Worm (Caenorhabditis elegans) whole organism, mixed stage, embryonic: ENCODE measurements around the gene T28C12.15.

ENCODE experiments used
- M03D4.4 ChIP-seq: sonication (generic microtip); optimal IDR thresholded peaks from 2 replicates; lab custom pipeline; 2017; ENCODE audit warnings: mild to moderate bottlenecking, missing genetic modification characterization, missing compliant biosample characterization
- bed-3 ChIP-seq: fragments of 200-800 bp; sonication (Bioruptor generic); optimal IDR thresholded peaks from 3 replicates; lab custom pipeline; 2018; ENCODE audit warnings: mild to moderate bottlenecking, missing genetic modification characterization, moderate library complexity, missing compliant biosample characterization
- blmp-1 ChIP-seq: fragments of 150-350 bp; optimal IDR thresholded peaks from 2 replicates; lab custom pipeline; 2014; ENCODE audit warnings: missing biosample characterization, missing genetic modification characterization
- ceh-39 ChIP-seq: fragments of 150-350 bp; optimal IDR thresholded peaks from 2 replicates; lab custom pipeline; 2014; ENCODE audit warnings: missing biosample characterization, missing genetic modification characterization
- ceh-43 ChIP-seq: fragments of 200-800 bp; sonication (Bioruptor generic); optimal IDR thresholded peaks from 2 replicates; lab custom pipeline; 2018; ENCODE audit warnings: mild to moderate bottlenecking, missing genetic modification characterization, moderate library complexity, missing compliant biosample characterization
- ceh-83 ChIP-seq: fragments of 200-800 bp; sonication (Bioruptor generic); optimal IDR thresholded peaks from 2 replicates; lab custom pipeline; 2018; ENCODE audit warnings: mild to moderate bottlenecking, missing genetic modification characterization, missing compliant biosample characterization
- ces-1 ChIP-seq: fragments of 150-350 bp; optimal IDR thresholded peaks from 2 replicates; lab custom pipeline; 2014; ENCODE audit warnings: missing biosample characterization, missing genetic modification reagents, missing genetic modification characterization
- cnd-1 ChIP-seq: fragments of 200-800 bp; sonication (Bioruptor generic); optimal IDR thresholded peaks from 2 replicates; lab custom pipeline; 2018; ENCODE audit warnings: mild to moderate bottlenecking, missing genetic modification characterization, missing compliant biosample characterization
- drap-1 ChIP-seq: fragments of 200-800 bp; sonication (Bioruptor generic); optimal IDR thresholded peaks from 3 replicates; lab custom pipeline; 2018; ENCODE audit warnings: mild to moderate bottlenecking, missing genetic modification characterization, missing compliant biosample characterization
- elt-1 ChIP-seq: sonication (generic microtip); optimal IDR thresholded peaks from 2 replicates; lab custom pipeline; 2017; ENCODE audit warnings: missing genetic modification characterization, mild to moderate bottlenecking, missing compliant biosample characterization, antibody characterized with exemption, moderate library complexity, borderline replicate concordance; ENCODE audit not compliant: insufficient read depth
- elt-3 ChIP-seq: fragments of 150-350 bp; optimal IDR thresholded peaks from 2 replicates; lab custom pipeline; 2014; ENCODE audit warnings: missing biosample characterization, missing genetic modification characterization
- flh-1 ChIP-seq: fragments of 200-800 bp; sonication (Bioruptor generic); optimal IDR thresholded peaks from 2 replicates; lab custom pipeline; 2018; ENCODE audit warnings: mild to moderate bottlenecking, missing genetic modification characterization, moderate library complexity, missing compliant biosample characterization
- ham-2 ChIP-seq: fragments of 200-800 bp; sonication (Bioruptor generic); optimal IDR thresholded peaks from 2 replicates; lab custom pipeline; 2018; ENCODE audit warnings: mild to moderate bottlenecking, missing genetic modification characterization, missing compliant biosample characterization
- hlh-1 ChIP-seq: fragments of 150-350 bp; optimal IDR thresholded peaks from 2 replicates; lab custom pipeline; 2014; ENCODE audit warnings: missing biosample characterization, missing genetic modification reagents, missing genetic modification characterization
- lin-13 ChIP-seq: fragments of 150-350 bp; optimal IDR thresholded peaks from 2 replicates; lab custom pipeline; 2014; ENCODE audit warnings: missing biosample characterization, missing genetic modification characterization
- lin-32 ChIP-seq: fragments of 200-800 bp; sonication (Bioruptor generic); optimal IDR thresholded peaks from 2 replicates; lab custom pipeline; 2018; ENCODE audit warnings: mild to moderate bottlenecking, missing genetic modification characterization, missing compliant biosample characterization
- lsy-2 ChIP-seq: fragments of 150-350 bp; optimal IDR thresholded peaks from 2 replicates; lab custom pipeline; 2014; ENCODE audit warnings: missing biosample characterization, missing genetic modification characterization
- mep-1 ChIP-seq: fragments of 150-350 bp; optimal IDR thresholded peaks from 2 replicates; lab custom pipeline; 2017; ENCODE audit warnings: missing biosample characterization, missing genetic modification reagents, missing genetic modification characterization, inconsistent platforms
- mls-2 ChIP-seq: sonication (generic microtip); optimal IDR thresholded peaks from 2 replicates; lab custom pipeline; 2016; ENCODE audit warnings: mild to moderate bottlenecking, missing genetic modification characterization, moderate library complexity, missing compliant biosample characterization
- nhr-12 ChIP-seq: fragments of 150-350 bp; optimal IDR thresholded peaks from 2 replicates; lab custom pipeline; 2014; ENCODE audit warnings: missing biosample characterization, missing genetic modification characterization
- nhr-2 ChIP-seq: fragments of 150-350 bp; optimal IDR thresholded peaks from 2 replicates; lab custom pipeline; 2014; ENCODE audit warnings: missing biosample characterization, missing genetic modification characterization
- nhr-28 ChIP-seq: fragments of 150-350 bp; optimal IDR thresholded peaks from 2 replicates; lab custom pipeline; 2014; ENCODE audit warnings: missing biosample characterization, missing genetic modification characterization
- nhr-76 ChIP-seq: sonication (generic microtip); optimal IDR thresholded peaks from 2 replicates; lab custom pipeline; 2017; ENCODE audit warnings: missing biosample characterization, missing genetic modification characterization
- pha-4 ChIP-seq: fragments of 150-350 bp; optimal IDR thresholded peaks from 2 replicates; lab custom pipeline; 2018; ENCODE audit warnings: missing biosample characterization, missing genetic modification reagents, missing genetic modification characterization
- sem-2 ChIP-seq: fragments of 200-800 bp; sonication (Bioruptor generic); optimal IDR thresholded peaks from 2 replicates; lab custom pipeline; 2018; ENCODE audit warnings: mild to moderate bottlenecking, missing genetic modification characterization, missing compliant biosample characterization
- snpc-4 ChIP-seq: fragments of 150-350 bp; optimal IDR thresholded peaks from 2 replicates; lab custom pipeline; 2014; ENCODE audit warnings: missing biosample characterization, missing genetic modification characterization
- unc-120 ChIP-seq: sonication (generic microtip); optimal IDR thresholded peaks from 2 replicates; lab custom pipeline; 2017; ENCODE audit warnings: missing genetic modification characterization, missing compliant biosample characterization; ENCODE audit not compliant: poor library complexity, severe bottlenecking
- unc-39 ChIP-seq: fragments of 150-350 bp; optimal IDR thresholded peaks from 2 replicates; lab custom pipeline; 2014; ENCODE audit warnings: missing biosample characterization, missing genetic modification characterization
- unc-62 ChIP-seq: fragments of 150-350 bp; optimal IDR thresholded peaks from 2 replicates; lab custom pipeline; 2014; ENCODE audit warnings: missing biosample characterization, missing genetic modification reagents, missing genetic modification characterization

The T28C12.15 gene

DNA sequence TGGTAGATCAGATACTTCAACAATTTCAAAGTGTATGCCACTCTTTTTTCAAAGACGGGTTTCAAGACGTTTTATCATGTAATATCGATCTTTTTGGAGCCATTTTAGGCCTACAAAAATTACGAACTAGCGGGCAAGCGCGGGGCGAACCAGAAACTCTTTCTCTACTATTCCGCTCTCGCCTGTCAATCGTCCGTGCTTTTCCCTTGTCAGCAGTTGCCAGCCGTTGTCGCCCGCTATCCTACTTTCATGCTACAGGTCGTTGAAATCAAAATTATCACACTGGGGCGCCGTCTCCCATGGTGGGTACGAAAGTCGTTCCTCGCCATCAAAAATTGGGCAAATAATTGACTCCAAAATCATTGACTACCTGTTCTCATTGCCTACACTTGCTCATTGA is 20.5 kb downstream of the T28C12.15 start:
- no peak for TF ChIP-seq nhr-2 (tag; lab: Kevin White, UChicago)
- no peak for TF ChIP-seq ceh-43 (GFP tag; lab: Kevin White, UChicago)
- TF ChIP-seq cnd-1, result no peak
- no peak for TF ChIP-seq elt-1 (tag; lab: Kevin White, UChicago)
- TF ChIP-seq nhr-12 (tag; lab: Kevin White, UChicago), result no peak
- TF ChIP-seq blmp-1 (tag; lab: Kevin White, UChicago), result no peak
- TF ChIP-seq elt-3 (tag; lab: Kevin White, UChicago), result no peak
- TF ChIP-seq flh-1 (GFP tag; lab: Kevin White, UChicago), result no peak
- no peak for TF ChIP-seq unc-39
- TF ChIP-seq ces-1, result no peak
- no peak for TF ChIP-seq drap-1
- TF ChIP-seq ceh-83 (GFP tag; lab: Kevin White, UChicago), result no peak
- TF ChIP-seq nhr-76 (tag; lab: Kevin White, UChicago), result no peak
- TF ChIP-seq lsy-2 (tag; lab: Kevin White, UChicago), result no peak
- no peak for TF ChIP-seq snpc-4 (tag; lab: Kevin White, UChicago)
- no peak for TF ChIP-seq ham-2 (GFP tag; lab: Kevin White, UChicago)
- no peak for TF ChIP-seq bed-3 (GFP tag; lab: Kevin White, UChicago)
- TF ChIP-seq sem-2 (GFP tag; lab: Kevin White, UChicago), result no peak
- no peak for TF ChIP-seq hlh-1 (tag; lab: Kevin White, UChicago)
- TF ChIP-seq, all 35 proteins: peak for 0

- TF ChIP-seq M03D4.4 (tag; lab: Kevin White, UChicago) (no peak), pha-4 (tag; lab: Kevin White, UChicago) (no peak), snpc-4 (tag; lab: Kevin White, UChicago) (no peak), lin-13 (no peak), mep-1 (tag; lab: Kevin White, UChicago) (no peak), unc-62 (GFP tag; lab: Kevin White, UChicago) (no peak), cnd-1 (no peak), lsy-2 (tag; lab: Kevin White, UChicago) (no peak), nhr-12 (tag; lab: Kevin White, UChicago) (no peak), flh-1 (GFP tag; lab: Kevin White, UChicago) (no peak), ces-1 (no peak)
Measured at ce11 chrV:6292401-6292800, 29.2 kb downstream of the T28C12.15 start, which contains the start of gene K12B6.9. K12B6.9 (minus strand) TSS chrV:6292666.

DNA sequence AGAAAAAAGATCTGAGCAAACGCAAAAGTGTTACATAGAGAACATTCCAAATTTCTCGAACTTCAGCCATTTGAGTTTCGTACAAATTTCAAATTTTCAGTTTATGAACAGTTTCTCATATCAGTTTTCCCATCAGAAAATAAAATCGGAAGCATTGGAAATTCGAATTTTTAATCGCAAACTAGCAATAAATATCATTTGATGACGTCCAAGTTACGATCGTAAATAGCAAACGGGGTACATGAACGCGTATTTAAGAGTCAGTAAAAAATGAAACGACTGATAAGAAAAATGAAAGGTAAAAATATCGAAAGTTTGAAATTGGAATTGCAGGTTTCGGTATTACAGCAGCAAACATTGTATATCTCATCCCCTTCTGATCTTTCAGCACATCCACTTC is 30.3 kb downstream of the T28C12.15 start:
- TF ChIP-seq lsy-2 (tag; lab: Kevin White, UChicago), result no peak
- TF ChIP-seq nhr-12 (tag; lab: Kevin White, UChicago), result no peak
- TF ChIP-seq mls-2, result no peak
- no peak for TF ChIP-seq bed-3 (GFP tag; lab: Kevin White, UChicago)
- TF ChIP-seq elt-1 (tag; lab: Kevin White, UChicago), result no peak
- no peak for TF ChIP-seq elt-3 (tag; lab: Kevin White, UChicago)
- TF ChIP-seq lin-32, result no peak
- no peak for TF ChIP-seq unc-39
- TF ChIP-seq ceh-43 (GFP tag; lab: Kevin White, UChicago), result no peak
- no peak for TF ChIP-seq nhr-2 (tag; lab: Kevin White, UChicago)
- TF ChIP-seq nhr-76 (tag; lab: Kevin White, UChicago), result no peak
- TF ChIP-seq pha-4 (tag; lab: Kevin White, UChicago), result no peak
- no peak for TF ChIP-seq mep-1 (tag; lab: Kevin White, UChicago)
- no peak for TF ChIP-seq unc-62 (GFP tag; lab: Kevin White, UChicago)
- no peak for TF ChIP-seq hlh-1 (tag; lab: Kevin White, UChicago)
- TF ChIP-seq ceh-39 (tag; lab: Kevin White, UChicago), result no peak

- TF ChIP-seq lsy-2 (tag; lab: Kevin White, UChicago), result no peak
- no peak for TF ChIP-seq lin-32
- no peak for TF ChIP-seq pha-4 (tag; lab: Kevin White, UChicago)
- TF ChIP-seq drap-1, result no peak
- no peak for TF ChIP-seq nhr-2 (tag; lab: Kevin White, UChicago)
- TF ChIP-seq snpc-4 (tag; lab: Kevin White, UChicago), result no peak
Measured at ce11 chrV:6288607-6289006, 33.0 kb downstream of the T28C12.15 start, which contains the start of gene K12B6.11. K12B6.11 (plus strand) TSS chrV:6288907.

DNA sequence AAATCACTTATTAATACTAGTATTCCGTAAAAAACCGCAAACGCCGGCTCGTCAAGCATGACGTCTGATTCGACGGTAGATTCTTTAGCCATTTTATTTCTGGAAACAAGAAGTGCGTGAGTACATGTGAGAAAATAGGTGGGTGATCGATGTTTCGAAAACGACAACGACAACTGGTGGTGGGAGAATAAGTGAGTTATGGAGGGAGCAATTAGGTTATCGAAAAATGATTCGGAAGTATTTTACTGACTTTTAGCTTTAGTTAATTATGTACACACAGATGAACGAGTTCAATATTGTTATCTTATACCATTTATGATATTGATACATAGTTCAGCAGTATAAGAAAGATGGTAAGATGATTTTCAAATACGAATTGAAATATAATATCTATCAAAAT is 35.2 kb downstream of the T28C12.15 start, which contains the start of gene srn-1:
Gene srn-1, minus strand, starts transcription at position 101 of the 400 bp plus-strand sequence.
- no peak for TF ChIP-seq unc-120 (tag; lab: Kevin White, UChicago)
- no peak for TF ChIP-seq flh-1 (GFP tag; lab: Kevin White, UChicago)
- no peak for TF ChIP-seq ces-1
- no peak for TF ChIP-seq cnd-1
- no peak for TF ChIP-seq nhr-28 (tag; lab: Kevin White, UChicago)
- no peak for TF ChIP-seq ceh-39 (tag; lab: Kevin White, UChicago)
- no peak for TF ChIP-seq unc-62 (GFP tag; lab: Kevin White, UChicago)
- TF ChIP-seq lsy-2 (tag; lab: Kevin White, UChicago), result no peak
- no peak for TF ChIP-seq unc-39
- TF ChIP-seq, all 35 proteins: peak for 0
